Worm (Caenorhabditis elegans): ENCODE results near the gene T19C9.8.

T19C9.8 gene

DNA sequence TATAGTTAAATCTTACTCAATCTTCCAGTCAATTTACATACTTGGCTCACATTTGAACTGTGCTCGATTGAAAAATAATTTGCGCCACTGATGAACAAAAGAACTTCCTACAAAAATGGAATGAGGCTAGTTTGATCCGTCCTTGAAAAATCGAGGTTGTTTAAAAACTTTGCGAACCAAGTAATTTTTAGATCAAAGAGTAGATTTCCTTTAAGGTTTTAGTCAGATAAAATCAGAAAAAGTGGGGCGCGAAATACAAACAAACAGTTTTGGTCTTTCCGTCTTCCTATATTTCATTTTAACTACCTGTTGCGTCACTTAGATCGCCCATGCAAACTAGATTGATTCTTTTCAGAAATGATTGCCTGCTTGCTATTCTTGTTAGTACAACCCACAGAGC, 37.0 kb upstream of the T19C9.8 start, which contains the start of gene Y68A4A.10:
Gene Y68A4A.10 (plus strand): TSS at position 301 of the 400 bp plus-strand sequence.
- TF ChIP-seq C38D4.7 (GFP tag; optimal IDR thresholded peaks at IDR 0.05) (no peak), rnt-1 (tag; optimal IDR thresholded peaks at IDR 0.05) (no peak), ets-4 (tag; optimal IDR thresholded peaks at IDR 0.05) (no peak), ceh-34 (tag; optimal IDR thresholded peaks at IDR 0.05) (no peak), ceh-30 (tag; optimal IDR thresholded peaks at IDR 0.05) (no peak), gmeb-2 (tag; optimal IDR thresholded peaks at IDR 0.05) (no peak), zip-5 (tag; optimal IDR thresholded peaks at IDR 0.05) (no peak), ceh-6 (GFP tag; optimal IDR thresholded peaks at IDR 0.05) (no peak)

DNA sequence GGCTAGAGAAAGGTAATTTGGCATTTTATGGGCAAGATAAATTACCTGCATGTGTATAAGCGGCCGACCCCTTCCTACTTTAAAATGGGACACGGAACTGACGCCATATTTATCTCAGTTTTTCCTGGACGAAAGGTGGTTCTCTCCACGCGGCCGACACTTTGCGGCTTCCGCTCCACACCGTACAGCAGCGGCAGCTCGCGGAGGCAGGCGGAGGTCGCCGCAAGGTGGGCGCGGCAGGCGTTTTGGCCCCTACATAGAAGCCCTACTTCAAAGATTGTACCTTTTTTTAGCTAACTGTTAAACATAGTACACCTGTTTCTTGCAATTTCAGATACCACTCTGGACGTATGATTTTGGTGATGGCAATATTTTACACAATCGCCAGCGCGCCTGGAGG, 32.4 kb upstream of the T19C9.8 start:
- TF ChIP-seq pat-9 (tag; optimal IDR thresholded peaks at IDR 0.05): no peak
- no peak for TF ChIP-seq pax-1 (tag; optimal IDR thresholded peaks at IDR 0.05)
- TF ChIP-seq pag-3 (tag; optimal IDR thresholded peaks at IDR 0.05; ENCODE audit: borderline replicate concordance): no peak
- no peak for TF ChIP-seq madf-2 (tag; optimal IDR thresholded peaks at IDR 0.05)
- no peak for TF ChIP-seq pqm-1 (tag; optimal IDR thresholded peaks at IDR 0.05)

DNA sequence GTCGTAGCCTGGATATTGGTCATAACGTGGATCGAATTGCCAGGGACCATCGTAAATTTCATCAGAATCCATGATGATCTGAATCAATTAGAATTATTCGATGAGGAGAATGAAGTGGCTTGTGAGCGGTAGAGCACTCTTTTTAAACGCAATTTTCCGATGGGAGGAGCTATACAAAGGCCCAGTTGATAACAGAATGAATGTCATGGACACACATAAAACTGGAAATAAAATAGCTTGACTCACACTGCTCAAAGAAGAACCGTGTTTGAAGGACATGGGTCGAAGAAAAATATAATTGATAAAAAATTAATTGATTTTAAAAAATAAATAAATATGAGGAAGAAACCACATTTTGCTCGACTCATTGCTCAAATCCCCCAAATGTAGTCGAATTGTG, 30.9 kb upstream of the T19C9.8 start, which contains the start of gene Y68A4A.13:
Gene Y68A4A.13 (minus strand): TSS at position 101 of the 400 bp plus-strand sequence.
- TF ChIP-seq tbx-2 (tag; optimal IDR thresholded peaks at IDR 0.05): no peak
- no peak for TF ChIP-seq ceh-45 (GFP tag; IDR thresholded peaks at IDR 0.05)
- TF ChIP-seq ceh-19 (GFP tag; optimal IDR thresholded peaks at IDR 0.05): no peak
- no peak for TF ChIP-seq lim-6 (tag; optimal IDR thresholded peaks at IDR 0.05)
- no peak for TF ChIP-seq mec-3 (tag; optimal IDR thresholded peaks at IDR 0.05; ENCODE audit: borderline replicate concordance)
- no peak for TF ChIP-seq ceh-48 (tag; optimal IDR thresholded peaks at IDR 0.05)
- no peak for TF ChIP-seq ets-4 (tag; optimal IDR thresholded peaks at IDR 0.05)
- TF ChIP-seq dmd-4 (tag; optimal IDR thresholded peaks at IDR 0.05; ENCODE audit: borderline replicate concordance): no peak
- no peak for TF ChIP-seq ceh-34 (tag; optimal IDR thresholded peaks at IDR 0.05)
- no peak for TF ChIP-seq sdc-2 (tag; optimal IDR thresholded peaks at IDR 0.05)
- TF ChIP-seq T23F11.4 (GFP tag; optimal IDR thresholded peaks at IDR 0.05): no peak
- TF ChIP-seq elt-4 (tag; optimal IDR thresholded peaks at IDR 0.05): no peak
- no peak for TF ChIP-seq nhr-232 (tag; optimal IDR thresholded peaks at IDR 0.05)
- TF ChIP-seq ahr-1 (tag; optimal IDR thresholded peaks at IDR 0.05): no peak
- no peak for TF ChIP-seq dve-1 (tag; optimal IDR thresholded peaks at IDR 0.05)

DNA sequence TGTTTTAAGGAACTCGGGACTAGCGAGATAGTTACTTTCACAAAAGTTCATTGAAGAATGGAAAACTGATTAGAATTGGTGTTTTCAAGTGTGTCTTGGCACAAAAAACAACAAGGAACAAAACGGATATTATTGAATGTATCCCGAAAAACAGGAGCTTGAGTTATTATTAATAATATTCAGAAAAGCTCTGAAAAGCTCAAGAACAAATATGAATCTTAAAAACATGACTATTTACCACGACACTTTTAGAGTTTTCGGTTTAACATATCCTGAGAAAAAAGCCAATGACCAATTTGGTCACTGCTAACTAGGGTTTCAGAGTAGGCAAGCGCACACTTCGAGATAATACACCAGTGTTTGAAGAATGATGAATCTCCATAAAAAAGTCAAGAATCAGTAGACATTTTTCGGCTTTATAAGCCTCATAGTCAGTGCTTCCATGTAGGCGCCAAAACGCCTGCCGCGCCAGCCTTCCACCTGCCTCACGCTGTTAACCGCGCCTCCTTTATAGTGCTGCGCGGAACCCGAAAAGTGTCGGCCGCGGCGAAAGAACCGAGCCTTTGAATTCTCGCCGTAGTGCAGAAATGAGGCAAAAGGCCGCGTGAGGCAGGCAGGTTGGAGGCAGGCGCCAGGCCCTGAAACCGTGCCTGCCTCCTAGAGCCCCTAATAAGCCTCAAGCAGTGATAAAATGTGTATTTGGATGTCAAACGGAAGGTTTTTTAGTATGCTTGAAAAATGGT, 26.7 kb upstream of the T19C9.8 start, which contains the start of gene srh-236:
Gene srh-236 (minus strand): TSS at position 51 of the 743 bp plus-strand sequence.
- TF ChIP-seq pag-3 (tag; optimal IDR thresholded peaks at IDR 0.05; ENCODE audit: borderline replicate concordance): peak; percentile 59
- TF ChIP-seq hlh-8 (tag; optimal IDR thresholded peaks at IDR 0.05): no peak

DNA sequence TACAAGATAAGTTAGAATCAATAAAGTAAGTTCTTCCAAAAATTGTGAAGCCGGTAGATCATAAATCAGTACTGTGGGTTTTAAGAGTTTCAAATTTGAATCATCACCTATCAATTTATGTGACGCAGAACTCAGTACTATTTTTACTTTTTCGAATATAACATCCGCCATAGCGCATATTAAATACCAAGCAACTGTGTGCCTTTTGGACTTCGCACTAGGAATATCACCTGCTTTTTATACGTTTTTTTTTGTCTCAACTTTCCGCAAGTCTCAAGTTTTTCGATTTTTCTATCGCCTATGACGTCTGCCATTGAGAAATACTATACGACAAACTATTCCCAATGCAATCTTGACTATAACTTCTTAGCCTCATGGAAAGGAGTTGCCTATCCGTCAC, 26.2 kb upstream of the T19C9.8 start, which contains the start of gene srh-113:
Gene srh-113 (plus strand): TSS at position 301 of the 400 bp plus-strand sequence.
- TF ChIP-seq ceh-48 (tag; optimal IDR thresholded peaks at IDR 0.05): no peak
- no peak for TF ChIP-seq C08G9.2 (tag; optimal IDR thresholded peaks at IDR 0.05)
- TF ChIP-seq sox-4 (tag; optimal IDR thresholded peaks at IDR 0.05): no peak
- no peak for TF ChIP-seq unc-3 (GFP tag; conservative IDR thresholded peaks at IDR 0.05)
- no peak for TF ChIP-seq unc-3 (tag; optimal IDR thresholded peaks at IDR 0.05)
- TF ChIP-seq syd-9 (tag; optimal IDR thresholded peaks at IDR 0.05): no peak
- no peak for TF ChIP-seq fkh-10 (GFP tag; optimal IDR thresholded peaks at IDR 0.05)
- no peak for TF ChIP-seq ceh-14 (tag; optimal IDR thresholded peaks at IDR 0.05)
- no peak for TF ChIP-seq pat-9 (tag; optimal IDR thresholded peaks at IDR 0.05)
- no peak for TF ChIP-seq madf-2 (tag; optimal IDR thresholded peaks at IDR 0.05)
- no peak for TF ChIP-seq hlh-15 (tag; optimal IDR thresholded peaks at IDR 0.05)
- no peak for TF ChIP-seq ceh-34 (tag; optimal IDR thresholded peaks at IDR 0.05)
- no peak for TF ChIP-seq ceh-9 (tag; optimal IDR thresholded peaks at IDR 0.05)
- no peak for TF ChIP-seq ceh-19 (GFP tag; optimal IDR thresholded peaks at IDR 0.05)
- TF ChIP-seq ceh-31 (tag; optimal IDR thresholded peaks at IDR 0.05): no peak
- no peak for TF ChIP-seq lin-11 (tag; optimal IDR thresholded peaks at IDR 0.05)

Measured in whole organism, late embryonic.